Fruit fly (Drosophila melanogaster): ENCODE results near the gene mRpL9.

The mRpL9 gene

dm6 chr3R:15356645-15357431, 26.3 kb downstream of the mRpL9 start, which contains the start of the genes Atg4b and Hibch (continued):
- TF ChIP-seq CG8478 (optimal IDR thresholded peaks at IDR 0.05) (peak; percentile 77), CG6683 (GFP tag; optimal IDR thresholded peaks at IDR 0.05) (peak; percentile 68), Dek (tag; optimal IDR thresholded peaks at IDR 0.05) (no peak), da (GFP tag; optimal IDR thresholded peaks at IDR 0.05) (no peak), Abd-B (GFP tag; optimal IDR thresholded peaks at IDR 0.05) (no peak), CG12659 (GFP tag; optimal IDR thresholded peaks at IDR 0.05) (peak; percentile 94), CG6272 (GFP tag; IDR thresholded peaks at IDR 0.05) (peak; percentile 77), zf30C (GFP tag; optimal IDR thresholded peaks at IDR 0.05) (no peak), Hsf (GFP tag; optimal IDR thresholded peaks at IDR 0.05) (peak; percentile 58), Jarid2 (GFP tag; optimal IDR thresholded peaks at IDR 0.05) (no peak), prd (optimal IDR thresholded peaks at IDR 0.05) (no peak), prd (GFP tag; IDR thresholded peaks at IDR 0.05) (peak; percentile 89), dmrt11E (tag; optimal IDR thresholded peaks at IDR 0.05) (peak; percentile 78), esg (GFP tag; conservative IDR thresholded peaks at IDR 0.05) (peak; percentile 76), CG9932 (GFP tag; IDR thresholded peaks at IDR 0.05) (peak; percentile 94), Trl (optimal IDR thresholded peaks at IDR 0.05) (no peak), Trl (GFP tag; optimal IDR thresholded peaks at IDR 0.05) (no peak), CG2120 (GFP tag; optimal IDR thresholded peaks at IDR 0.05) (peak; percentile 77), dati (GFP tag; IDR thresholded peaks at IDR 0.05) (no peak; the same call in 1 of the 2 replicates), Chrac-16 (GFP tag; optimal IDR thresholded peaks at IDR 0.05) (peak; percentile 79), CG10321 (GFP tag; IDR thresholded peaks at IDR 0.05) (no peak), Ravus (GFP tag; IDR thresholded peaks at IDR 0.05) (0 out of 2 replicates have a peak, but pooled peaks have one; percentile 13), CG4707 (GFP tag; optimal IDR thresholded peaks at IDR 0.05) (no peak), croc (GFP tag; conservative IDR thresholded peaks at IDR 0.05) (peak; percentile 69; the same call in 2 of the 3 replicates), tgo (GFP tag; IDR thresholded peaks at IDR 0.05) (peak; percentile 72), CG9797 (GFP tag; optimal IDR thresholded peaks at IDR 0.05) (peak; percentile 38), mam (GFP tag; optimal IDR thresholded peaks at IDR 0.05) (peak; percentile 46), ara (GFP tag; IDR thresholded peaks at IDR 0.05) (peak; percentile 71; the same call in 1 of the 2 replicates), slp2 (GFP tag; optimal IDR thresholded peaks at IDR 0.05) (no peak), Asciz (GFP tag; optimal IDR thresholded peaks at IDR 0.05) (no peak), Nf-YC (tag; optimal IDR thresholded peaks at IDR 0.05) (peak; percentile 87), H2.0 (GFP tag; IDR thresholded peaks at IDR 0.05) (peak; percentile 60), CG8924 (tag; optimal IDR thresholded peaks at IDR 0.05) (peak; percentile 91), insv (GFP tag; optimal IDR thresholded peaks at IDR 0.05) (peak in 1 of 2 experiments; percentile 70), C15 (GFP tag; IDR thresholded peaks at IDR 0.05) (0 out of 3 replicates have a peak, but pooled peaks have one; percentile 18), amos (GFP tag; IDR thresholded peaks at IDR 0.05; ENCODE audit: partially characterized antibody) (peak; percentile 41; the same call in 1 of the 2 replicates), CG17361 (GFP tag; IDR thresholded peaks at IDR 0.05) (peak; percentile 95), Ets97D (GFP tag; optimal IDR thresholded peaks at IDR 0.05) (peak; percentile 8), PHDP (tag; optimal IDR thresholded peaks at IDR 0.05) (peak; percentile 82), Bgb (GFP tag; IDR thresholded peaks at IDR 0.05; ENCODE audit: partially characterized antibody) (no peak), CG12769 (tag; optimal IDR thresholded peaks at IDR 0.05) (no peak), CG7745 (tag; optimal IDR thresholded peaks at IDR 0.05) (no peak), CG14014 (GFP tag; IDR thresholded peaks at IDR 0.05) (peak; percentile 69), Sry-β (GFP tag; optimal IDR thresholded peaks at IDR 0.05) (peak; percentile 48), nom (GFP tag; optimal IDR thresholded peaks at IDR 0.05) (peak; percentile 75), Atf6 (GFP tag; IDR thresholded peaks at IDR 0.05) (peak; percentile 83; the same call in 1 of the 2 replicates), CG7963 (GFP tag; IDR thresholded peaks at IDR 0.05; ENCODE audit: partially characterized antibody) (no peak), Ada2b (GFP tag; IDR thresholded peaks at IDR 0.05) (peak; percentile 79), crp (GFP tag; optimal IDR thresholded peaks at IDR 0.05) (peak; percentile 48 to 91)
